Fruit fly (Drosophila melanogaster): ENCODE results near the gene CG16713.

CG16713 gene

DNA sequence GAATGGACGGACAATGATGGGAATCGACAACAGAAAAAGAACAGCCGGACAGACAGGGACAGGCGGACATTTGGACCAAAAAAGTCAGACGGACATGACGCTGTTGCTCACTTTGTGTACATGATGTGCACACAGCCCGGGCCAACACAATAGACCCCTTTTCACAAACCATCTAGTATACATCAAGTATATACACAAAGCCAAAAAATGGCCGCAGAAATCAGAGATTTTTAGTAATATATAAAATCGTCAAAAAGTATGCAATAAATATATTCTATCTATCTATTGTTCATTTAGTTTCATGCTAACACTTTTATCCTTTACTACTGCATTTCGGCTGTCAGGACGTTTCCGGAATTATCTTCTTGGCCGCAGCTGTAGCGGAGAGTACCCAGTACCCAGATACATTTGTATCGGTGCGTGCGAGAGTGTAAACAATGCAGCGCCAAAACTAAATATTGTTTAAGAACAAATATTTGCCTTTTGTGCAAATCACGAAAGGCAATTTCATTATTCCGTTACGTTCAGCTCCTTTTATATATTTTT lies 24.3 kb upstream of the CG16713 start:
- peak; percentile 16 for TF ChIP-seq Eip75B (GFP tag; optimal IDR thresholded peaks at IDR 0.05)
- peak; percentile 40 for TF ChIP-seq CG9139 (GFP tag; optimal IDR thresholded peaks at IDR 0.05)
- no peak for TF ChIP-seq Blimp-1 (GFP tag; optimal IDR thresholded peaks at IDR 0.05)
- peak; percentile 42 for TF ChIP-seq CG34406 (GFP tag; optimal IDR thresholded peaks at IDR 0.05)
- TF ChIP-seq Eip93F (GFP tag; optimal IDR thresholded peaks at IDR 0.05): no peak
- TF ChIP-seq svp (GFP tag): peak; percentile 67
- no peak for TF ChIP-seq CG6163 (GFP tag; IDR thresholded peaks at IDR 0.05)
- TF ChIP-seq CG10669 (GFP tag; optimal IDR thresholded peaks at IDR 0.05): peak; percentile 25
- no peak for TF ChIP-seq CG11762 (GFP tag; optimal IDR thresholded peaks at IDR 0.05; ENCODE audit: insufficient read depth)
- no peak for TF ChIP-seq Sox102F (GFP tag; optimal IDR thresholded peaks at IDR 0.05)
- TF ChIP-seq CG8119 (GFP tag; IDR thresholded peaks at IDR 0.05): no peak
- peak; percentile 33 for TF ChIP-seq spab (GFP tag; optimal IDR thresholded peaks at IDR 0.05)
- TF ChIP-seq CG6276 (GFP tag; optimal IDR thresholded peaks at IDR 0.05): no peak
- TF ChIP-seq cyc (GFP tag; optimal IDR thresholded peaks at IDR 0.05): peak; percentile 14
- TF ChIP-seq Sox15 (GFP tag; optimal IDR thresholded peaks at IDR 0.05): no peak
- TF ChIP-seq CG8319 (GFP tag; optimal IDR thresholded peaks at IDR 0.05): no peak
- peak; percentile 22 for TF ChIP-seq Met (GFP tag; optimal IDR thresholded peaks at IDR 0.05)
- TF ChIP-seq pdm3 (GFP tag; optimal IDR thresholded peaks at IDR 0.05): peak; percentile 50
- peak; percentile 32 for TF ChIP-seq CG10631 (GFP tag; optimal IDR thresholded peaks at IDR 0.05)
- TF ChIP-seq Smox (GFP tag; optimal IDR thresholded peaks at IDR 0.05): peak; percentile 26
- TF ChIP-seq dac (GFP tag; optimal IDR thresholded peaks at IDR 0.05): no peak
- no peak for TF ChIP-seq CG11902 (GFP tag; optimal IDR thresholded peaks at IDR 0.05)
- TF ChIP-seq OdsH (GFP tag; optimal IDR thresholded peaks at IDR 0.05): peak; percentile 40
- TF ChIP-seq achi (GFP tag; optimal IDR thresholded peaks at IDR 0.05): peak; percentile 33
- TF ChIP-seq Hr4 (GFP tag; optimal IDR thresholded peaks at IDR 0.05): peak; percentile 28
- TF ChIP-seq ss (GFP tag; optimal IDR thresholded peaks at IDR 0.05): no peak
- TF ChIP-seq fd59A (GFP tag; optimal IDR thresholded peaks at IDR 0.05): peak; percentile 45
- peak; percentile 27 for TF ChIP-seq CG7368 (GFP tag; optimal IDR thresholded peaks at IDR 0.05)
- peak; percentile 1 for TF ChIP-seq lz (GFP tag; optimal IDR thresholded peaks at IDR 0.05)
- TF ChIP-seq acj6 (GFP tag; optimal IDR thresholded peaks at IDR 0.05): peak; percentile 39
- no peak for TF ChIP-seq dsx (GFP tag; optimal IDR thresholded peaks at IDR 0.05; ENCODE audit: poor library complexity, severe bottlenecking)
- peak; percentile 59 for TF ChIP-seq CG6808 (GFP tag; optimal IDR thresholded peaks at IDR 0.05)
- TF ChIP-seq Sox14 (GFP tag; optimal IDR thresholded peaks at IDR 0.05): peak; percentile 26
- TF ChIP-seq Hr39 (GFP tag; optimal IDR thresholded peaks at IDR 0.05): peak; percentile 14
- no peak for TF ChIP-seq CG4318 (GFP tag; optimal IDR thresholded peaks at IDR 0.05)
- peak in 1 of 2 experiments; percentile 40 for TF ChIP-seq salr (GFP tag; optimal IDR thresholded peaks at IDR 0.05)
- no peak for TF ChIP-seq vri (GFP tag; optimal IDR thresholded peaks at IDR 0.05)
- TF ChIP-seq Gug (GFP tag; IDR thresholded peaks at IDR 0.05): no peak
- no peak for TF ChIP-seq fd85E (GFP tag; optimal IDR thresholded peaks at IDR 0.05)
- peak; percentile 22 for TF ChIP-seq CG6792 (GFP tag; optimal IDR thresholded peaks at IDR 0.05)
- TF ChIP-seq CG11294 (GFP tag; IDR thresholded peaks at IDR 0.05): no peak
- no peak for TF ChIP-seq Hr38 (GFP tag; optimal IDR thresholded peaks at IDR 0.05)
- TF ChIP-seq CG8632 (GFP tag; optimal IDR thresholded peaks at IDR 0.05): peak; percentile 42
- peak; percentile 88 for TF ChIP-seq Eip78C (GFP tag)
